Fruit fly (Drosophila melanogaster) whole organism, wandering third instar larva: Measurements from ENCODE around the gene haf.

Experiments used
- Mio ChIP-seq: sonication (Bioruptor generic); optimal IDR thresholded peaks from 2 replicates; lab custom pipeline; 2016; ENCODE audit warnings: missing biosample characterization, missing genetic modification characterization
- OdsH ChIP-seq: fragments of 200-800 bp; sonication (Bioruptor generic); optimal IDR thresholded peaks from 2 replicates; lab custom pipeline; 2016; ENCODE audit warnings: missing biosample characterization, mild to moderate bottlenecking, missing genetic modification characterization
- ey ChIP-seq: fragments of 200-800 bp; sonication (Bioruptor generic); optimal IDR thresholded peaks from 2 replicates; lab custom pipeline; 2016; ENCODE audit warnings: missing biosample characterization, missing genetic modification characterization
- h ChIP-seq: fragments of 200-800 bp; sonication (Bioruptor generic); optimal IDR thresholded peaks from 3 replicates; lab custom pipeline; 2016; ENCODE audit warnings: missing biosample characterization, mild to moderate bottlenecking, missing genetic modification characterization
- woc ChIP-seq: sonication (Bioruptor generic); optimal IDR thresholded peaks from 2 replicates; lab custom pipeline; 2016; ENCODE audit warnings: missing biosample characterization, mild to moderate bottlenecking, missing genetic modification characterization

DNA sequence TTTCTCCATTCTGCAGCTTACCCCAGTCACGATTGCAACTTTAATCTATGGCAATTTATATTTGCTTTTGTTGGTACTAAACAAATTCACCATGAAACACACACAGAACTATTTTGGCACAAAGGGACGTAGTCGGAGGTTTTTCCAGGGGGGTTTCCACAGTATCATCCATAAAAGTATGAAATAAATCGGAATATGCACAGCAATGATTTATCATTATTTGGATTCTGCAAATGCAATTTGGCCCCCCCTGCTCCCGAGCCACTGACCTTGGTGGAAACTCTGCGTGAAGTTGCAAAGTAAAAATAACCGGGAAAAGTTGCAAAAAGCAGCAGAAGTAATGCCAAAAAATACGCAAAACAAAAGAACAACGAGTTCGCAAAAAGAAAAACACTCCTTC, 3.0 kb downstream of the haf start:
- no peak for TF ChIP-seq ey (GFP tag; lab: Kevin White, UChicago)
- TF ChIP-seq woc (GFP tag; lab: Kevin White, UChicago), result no peak
- TF ChIP-seq h (GFP tag; lab: Kevin White, UChicago), result no peak
- TF ChIP-seq Mio, result no peak
- no peak for TF ChIP-seq OdsH (GFP tag; lab: Kevin White, UChicago)
